Worm (Caenorhabditis elegans) whole organism, L2 larva: ENCODE data around the gene C35D10.6.

Experiments used
- ceh-16 ChIP-seq: fragments of 150-350 bp; optimal IDR thresholded peaks from 2 replicates; lab custom pipeline; 2014; ENCODE audit warnings: missing biosample characterization, missing genetic modification characterization
- lin-13 ChIP-seq: fragments of 150-350 bp; optimal IDR thresholded peaks from 2 replicates; lab custom pipeline; 2014; ENCODE audit warnings: missing biosample characterization, missing genetic modification reagents, missing genetic modification characterization

DNA sequence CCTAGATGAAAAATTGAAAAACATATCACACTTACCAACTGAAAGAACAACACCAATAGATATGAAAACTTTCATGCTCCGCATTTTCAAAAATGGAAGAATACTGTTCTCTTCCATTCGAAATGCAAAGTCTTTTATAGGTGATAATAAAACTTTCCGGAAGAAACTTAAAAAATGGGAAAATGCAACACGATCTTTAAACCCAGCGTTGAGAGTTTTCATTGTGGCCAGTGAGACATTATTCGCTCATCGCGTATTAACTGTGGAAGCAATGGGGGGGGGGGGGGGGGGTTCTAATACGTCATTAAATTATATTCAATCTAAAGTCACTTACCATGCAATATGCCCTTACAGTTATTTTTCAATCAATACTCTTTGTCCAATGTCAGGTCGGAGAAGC is 14.8 kb upstream of the C35D10.6 start, which contains the start of the genes clec-157 and fkh-5:
- no peak for TF ChIP-seq ceh-16
- no peak for TF ChIP-seq lin-13 (GFP tag; lab: Kevin White, UChicago)
